Worm (Caenorhabditis elegans) whole organism, early embryonic: ENCODE data around the gene R02D5.7.

ENCODE experiments used
- B0310.2 ChIP-seq: sonication (generic microtip); optimal IDR thresholded peaks from 2 replicates; lab custom pipeline; 2016; ENCODE audit warnings: mild to moderate bottlenecking, missing genetic modification characterization, missing compliant biosample characterization
- F13C5.2 ChIP-seq: sonication (generic microtip); optimal IDR thresholded peaks from 2 replicates; lab custom pipeline; 2017; ENCODE audit warnings: mild to moderate bottlenecking, missing genetic modification characterization, inconsistent platforms, missing compliant biosample characterization
- aly-1 ChIP-seq: sonication (generic microtip); optimal IDR thresholded peaks from 2 replicates; lab custom pipeline; 2016; ENCODE audit warnings: missing genetic modification characterization, missing compliant biosample characterization
- ama-1 ChIP-seq: fragments of 150-350 bp; optimal IDR thresholded peaks from 2 replicates; lab custom pipeline; 2014
- ceh-13 ChIP-seq: fragments of 200-800 bp; sonication (Bioruptor generic); optimal IDR thresholded peaks from 2 replicates; lab custom pipeline; 2018; ENCODE audit warnings: mild to moderate bottlenecking, missing genetic modification characterization, missing compliant biosample characterization
- ceh-36 ChIP-seq: sonication (generic microtip); optimal IDR thresholded peaks from 2 replicates; lab custom pipeline; 2016; ENCODE audit warnings: missing genetic modification characterization, inconsistent platforms, missing compliant biosample characterization
- ets-7 ChIP-seq: sonication (generic microtip); optimal IDR thresholded peaks from 2 replicates; lab custom pipeline; 2016; ENCODE audit warnings: missing genotype, missing genetic modification characterization, missing compliant biosample characterization
- flt-1 ChIP-seq: fragments of 200-800 bp; sonication (Bioruptor generic); IDR thresholded peaks from 2 replicates; pipeline ENCODE4 v1.3.6; 2022; ENCODE audit warnings: missing genetic modification characterization, missing compliant biosample characterization
- hmbx-1 ChIP-seq: sonication (generic microtip); optimal IDR thresholded peaks from 2 replicates; lab custom pipeline; 2016; ENCODE audit warnings: mild to moderate bottlenecking, missing genetic modification characterization, missing compliant biosample characterization
- hmg-4 ChIP-seq: fragments of 200-800 bp; sonication (Bioruptor generic); optimal IDR thresholded peaks from 2 replicates; lab custom pipeline; 2018; ENCODE audit warnings: mild to moderate bottlenecking, missing genetic modification characterization, missing compliant biosample characterization
- hnd-1 ChIP-seq: sonication (generic microtip); optimal IDR thresholded peaks from 2 replicates; lab custom pipeline; 2016; ENCODE audit warnings: missing genetic modification characterization, missing compliant biosample characterization
- pes-1 ChIP-seq: fragments of 200-800 bp; sonication (Bioruptor generic); IDR thresholded peaks from 2 replicates; pipeline ENCODE4 v1.3.6; 2022; ENCODE audit warnings: missing genetic modification reagents, missing genetic modification characterization, missing compliant biosample characterization
- scrt-1 ChIP-seq: fragments of 200-800 bp; sonication (Bioruptor generic); IDR thresholded peaks from 2 replicates; pipeline ENCODE4 v1.3.6; 2022; ENCODE audit warnings: missing genetic modification characterization, missing compliant biosample characterization
- sea-1 ChIP-seq: fragments of 200-800 bp; sonication (Bioruptor generic); conservative IDR thresholded peaks from 2 replicates; pipeline ENCODE4 v1.3.6; 2022; ENCODE audit warnings: missing genetic modification characterization, missing compliant biosample characterization
- tbx-11 ChIP-seq: fragments of 200-800 bp; sonication (Bioruptor generic); IDR thresholded peaks from 2 replicates; pipeline ENCODE4 v1.3.6; 2022; ENCODE audit warnings: missing genetic modification characterization, missing compliant biosample characterization
- tbx-37 ChIP-seq: fragments of 200-800 bp; sonication (Bioruptor generic); conservative IDR thresholded peaks from 2 replicates; pipeline ENCODE4 v1.3.6; 2022; ENCODE audit warnings: missing genetic modification reagents, missing genetic modification characterization, missing compliant biosample characterization
- tra-4 ChIP-seq: sonication (generic microtip); optimal IDR thresholded peaks from 2 replicates; lab custom pipeline; 2017; ENCODE audit warnings: missing genetic modification characterization, missing compliant biosample characterization

Gene R02D5.7

DNA sequence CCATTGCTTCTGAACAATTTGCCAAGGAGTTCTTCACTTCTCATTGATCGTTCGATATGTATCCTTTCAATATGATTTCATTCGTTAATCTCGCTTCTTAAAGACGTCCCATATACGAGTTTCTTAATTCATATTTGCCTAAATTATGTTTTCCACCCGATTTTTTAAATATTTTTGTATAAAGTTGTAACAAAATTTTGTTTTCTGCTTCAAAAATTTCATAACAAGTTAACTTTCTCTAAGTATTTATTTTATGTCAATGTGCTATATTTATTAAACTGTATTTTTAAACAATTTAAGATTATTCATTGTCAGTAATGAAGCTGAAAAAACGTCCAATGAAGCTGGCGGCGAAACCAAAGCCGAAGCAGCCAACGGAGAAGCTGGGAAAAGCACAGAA, 31.9 kb downstream of the R02D5.7 start, which contains the start of gene F23B12.7:
Gene F23B12.7 (plus strand): TSS at position 301 of the 400 bp plus-strand sequence.
- TF ChIP-seq ets-7 (tag; lab: Kevin White, UChicago) (no peak), ceh-13 (GFP tag; lab: Kevin White, UChicago) (no peak), hmg-4 (GFP tag; lab: Kevin White, UChicago) (no peak), hnd-1 (tag; lab: Kevin White, UChicago) (no peak), aly-1 (tag; lab: Kevin White, UChicago) (no peak), B0310.2 (tag; lab: Kevin White, UChicago) (no peak), tra-4 (tag; lab: Kevin White, UChicago) (no peak), tbx-37 (GFP tag; lab: Robert Waterston, UW) (no peak), ama-1 (no peak), tbx-11 (no peak), hmbx-1 (tag; lab: Kevin White, UChicago) (no peak), flt-1 (no peak)

ce11 chrV:14448669-14449068, 32.6 kb downstream of the R02D5.7 start:
- TF ChIP-seq ceh-13 (GFP tag; lab: Kevin White, UChicago), result no peak
- no peak for TF ChIP-seq ama-1
- TF ChIP-seq scrt-1 (GFP tag; lab: Robert Waterston, UW), result no peak
- no peak for TF ChIP-seq F13C5.2 (tag; lab: Kevin White, UChicago)

- no peak for TF ChIP-seq ama-1
- no peak for TF ChIP-seq hmg-4 (GFP tag; lab: Kevin White, UChicago)
- TF ChIP-seq ceh-13 (GFP tag; lab: Kevin White, UChicago), result no peak
- TF ChIP-seq scrt-1 (GFP tag; lab: Robert Waterston, UW), result no peak
- no peak for TF ChIP-seq F13C5.2 (tag; lab: Kevin White, UChicago)
- TF ChIP-seq hnd-1 (tag; lab: Kevin White, UChicago), result no peak
- TF ChIP-seq tbx-11, result no peak
- TF ChIP-seq tra-4 (tag; lab: Kevin White, UChicago), result no peak
- TF ChIP-seq flt-1, result no peak
- TF ChIP-seq tbx-37 (GFP tag; lab: Robert Waterston, UW), result no peak
- TF ChIP-seq B0310.2 (tag; lab: Kevin White, UChicago), result no peak
- no peak for TF ChIP-seq ceh-36 (tag; lab: Kevin White, UChicago)
- TF ChIP-seq sea-1 (GFP tag; lab: Robert Waterston, UW), result no peak
- TF ChIP-seq pes-1 (GFP tag; lab: Robert Waterston, UW), result no peak
- TF ChIP-seq ets-7 (tag; lab: Kevin White, UChicago), result no peak
- no peak for TF ChIP-seq aly-1 (tag; lab: Kevin White, UChicago)
- no peak for TF ChIP-seq hmbx-1 (tag; lab: Kevin White, UChicago)
These were observed 34.0 kb downstream of the R02D5.7 start, which contains the start of the genes dlat-1 and fntb-1 for ce11 chrV:14447240-14447763. Gene dlat-1 (minus strand): TSS chrV:14447290. Gene fntb-1 (plus strand): TSS chrV:14447651.

DNA sequence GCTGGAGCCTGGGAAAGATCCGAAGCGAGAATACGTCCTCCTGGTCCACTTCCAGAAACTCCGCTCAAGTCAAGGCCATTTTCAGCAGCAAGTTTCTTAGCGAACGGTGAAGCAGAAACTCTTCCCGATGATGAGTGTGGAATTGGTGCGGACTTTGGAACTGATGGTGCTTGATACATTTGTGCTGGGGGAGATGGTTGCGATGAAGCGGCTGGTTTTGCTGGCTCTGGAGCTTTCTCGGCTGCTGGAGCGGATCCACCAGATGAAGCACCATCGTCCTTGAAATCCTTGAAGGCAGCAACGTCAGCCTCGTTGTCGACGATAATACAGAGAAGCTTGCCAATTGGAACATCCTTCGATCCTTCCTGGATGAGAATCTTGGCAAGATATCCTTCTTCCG, 34.8 kb downstream of the R02D5.7 start:
- TF ChIP-seq F13C5.2 (tag; lab: Kevin White, UChicago), result no peak
- TF ChIP-seq tra-4 (tag; lab: Kevin White, UChicago), result no peak
- no peak for TF ChIP-seq B0310.2 (tag; lab: Kevin White, UChicago)
- no peak for TF ChIP-seq tbx-11
- TF ChIP-seq hmbx-1 (tag; lab: Kevin White, UChicago), result no peak
- TF ChIP-seq ets-7 (tag; lab: Kevin White, UChicago), result no peak
- no peak for TF ChIP-seq flt-1
- no peak for TF ChIP-seq hmg-4 (GFP tag; lab: Kevin White, UChicago)
- TF ChIP-seq hnd-1 (tag; lab: Kevin White, UChicago), result no peak
- no peak for TF ChIP-seq ama-1
- no peak for TF ChIP-seq tbx-37 (GFP tag; lab: Robert Waterston, UW)
- no peak for TF ChIP-seq pes-1 (GFP tag; lab: Robert Waterston, UW)
- TF ChIP-seq ceh-13 (GFP tag; lab: Kevin White, UChicago), result no peak
- TF ChIP-seq scrt-1 (GFP tag; lab: Robert Waterston, UW), result no peak
- TF ChIP-seq sea-1 (GFP tag; lab: Robert Waterston, UW), result no peak
- no peak for TF ChIP-seq ceh-36 (tag; lab: Kevin White, UChicago)
- no peak for TF ChIP-seq aly-1 (tag; lab: Kevin White, UChicago)

DNA sequence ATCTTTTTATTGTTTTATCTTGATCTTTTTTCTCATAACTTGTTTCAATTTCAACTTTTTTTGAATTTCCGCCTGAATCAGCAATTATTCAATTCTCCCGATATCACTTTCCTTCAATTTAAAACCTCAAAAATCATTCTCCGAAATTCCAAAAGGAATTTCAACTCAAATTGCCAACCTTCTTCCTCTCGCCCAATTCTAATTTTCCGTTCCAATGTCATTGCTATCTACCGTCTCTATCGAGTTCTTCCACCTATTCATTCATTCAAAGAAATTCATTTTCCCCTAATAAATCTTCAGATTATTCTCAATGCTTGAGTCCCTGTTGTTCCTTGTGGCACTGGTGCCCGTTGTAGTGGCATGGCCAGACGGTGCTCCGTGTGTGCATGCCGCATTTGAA, 40.5 kb downstream of the R02D5.7 start, which contains the start of gene F23B12.4:
Gene F23B12.4 (plus strand): TSS at position 301 of the 400 bp plus-strand sequence.
- no peak for TF ChIP-seq tbx-37 (GFP tag; lab: Robert Waterston, UW)
- no peak for TF ChIP-seq ama-1
- no peak for TF ChIP-seq tra-4 (tag; lab: Kevin White, UChicago)
- no peak for TF ChIP-seq ceh-36 (tag; lab: Kevin White, UChicago)
- TF ChIP-seq flt-1, result no peak
- no peak for TF ChIP-seq tbx-11
- TF ChIP-seq F13C5.2 (tag; lab: Kevin White, UChicago), result no peak
- no peak for TF ChIP-seq hnd-1 (tag; lab: Kevin White, UChicago)

DNA sequence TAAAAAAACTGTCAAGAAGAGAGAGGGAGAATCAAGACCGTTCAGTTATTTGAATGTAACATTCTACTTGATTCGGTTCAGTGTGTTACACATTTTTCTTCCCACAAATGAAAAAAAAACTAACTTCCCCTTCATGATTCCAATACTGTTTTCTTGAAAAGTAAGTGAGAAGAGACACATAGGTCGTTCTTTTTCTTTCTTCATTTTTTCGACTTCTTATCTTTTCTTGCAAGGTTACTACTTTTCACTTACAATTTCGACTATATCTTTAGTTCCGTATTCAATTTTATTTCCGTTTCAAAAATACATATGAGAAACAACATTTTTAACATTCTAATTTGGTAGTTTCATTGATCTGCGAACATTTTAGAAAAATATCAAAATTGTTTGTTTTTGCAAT, 42.1 kb downstream of the R02D5.7 start:
- TF ChIP-seq scrt-1 (GFP tag; lab: Robert Waterston, UW) (no peak), tbx-11 (no peak), ama-1 (no peak)

- TF ChIP-seq B0310.2 (tag; lab: Kevin White, UChicago) (no peak), tbx-11 (no peak), tbx-37 (GFP tag; lab: Robert Waterston, UW) (no peak), tra-4 (tag; lab: Kevin White, UChicago) (no peak), ceh-36 (tag; lab: Kevin White, UChicago) (no peak), hmbx-1 (tag; lab: Kevin White, UChicago) (no peak), hnd-1 (tag; lab: Kevin White, UChicago) (no peak), F13C5.2 (tag; lab: Kevin White, UChicago) (no peak), scrt-1 (GFP tag; lab: Robert Waterston, UW) (no peak), aly-1 (tag; lab: Kevin White, UChicago) (no peak), flt-1 (no peak), ets-7 (tag; lab: Kevin White, UChicago) (no peak), pes-1 (GFP tag; lab: Robert Waterston, UW) (no peak), hmg-4 (GFP tag; lab: Kevin White, UChicago) (no peak), sea-1 (GFP tag; lab: Robert Waterston, UW) (no peak), ceh-13 (GFP tag; lab: Kevin White, UChicago) (no peak), ama-1 (no peak)
These were observed 43.1 kb downstream of the R02D5.7 start for ce11 chrV:14438099-14438739.
